Fruit fly (Drosophila melanogaster): ENCODE data around the gene Dnali1.

The Dnali1 gene

DNA sequence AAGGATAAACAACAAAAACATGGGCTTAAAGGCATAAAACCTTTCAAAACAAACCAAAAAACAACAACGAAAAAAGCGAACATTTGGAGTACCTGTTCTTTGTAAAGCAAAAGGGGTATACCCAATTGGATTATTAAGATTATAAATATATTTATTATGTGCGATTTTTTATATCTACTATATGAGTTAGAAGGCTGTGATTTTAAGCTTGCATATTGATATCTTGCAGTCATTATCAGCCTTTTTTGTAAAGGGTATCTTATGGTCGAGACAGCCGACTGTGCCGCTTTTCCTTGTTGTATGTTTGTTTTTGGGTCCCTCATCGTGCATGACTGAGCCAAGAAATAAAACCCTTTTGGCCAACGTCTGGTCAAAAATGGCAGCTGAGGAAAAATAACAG lies 20.4 kb downstream of the Dnali1 start (continued):
- no peak for TF ChIP-seq insv (GFP tag; optimal IDR thresholded peaks at IDR 0.05)
- TF ChIP-seq Fer1 (GFP tag; optimal IDR thresholded peaks at IDR 0.05) = peak; percentile 49
- TF ChIP-seq unpg (GFP tag; optimal IDR thresholded peaks at IDR 0.05) = peak; percentile 42
- no peak for TF ChIP-seq D (optimal IDR thresholded peaks at IDR 0.05)
- peak; percentile 15 for TF ChIP-seq D (GFP tag; optimal IDR thresholded peaks at IDR 0.05)
- TF ChIP-seq cas (GFP tag; IDR thresholded peaks at IDR 0.05) = no peak
- peak; percentile 22 for TF ChIP-seq CG15514 (GFP tag; optimal IDR thresholded peaks at IDR 0.05)
- no peak for TF ChIP-seq CG33557 (GFP tag; optimal IDR thresholded peaks at IDR 0.05)
- peak; percentile 76 for TF ChIP-seq lab (GFP tag; optimal IDR thresholded peaks at IDR 0.05)
- no peak for TF ChIP-seq NfI (GFP tag; optimal IDR thresholded peaks at IDR 0.05)
- peak; percentile 14; the same call in 1 of the 2 replicates for TF ChIP-seq CG32767 (GFP tag; IDR thresholded peaks at IDR 0.05)
- TF ChIP-seq CG8290 (GFP tag; optimal IDR thresholded peaks at IDR 0.05) = no peak
- no peak for TF ChIP-seq CG8290 (tag; optimal IDR thresholded peaks at IDR 0.05)
- TF ChIP-seq Sox102F (GFP tag; optimal IDR thresholded peaks at IDR 0.05) = peak; percentile 41
- TF ChIP-seq aop (GFP tag; IDR thresholded peaks at IDR 0.05) = 0 out of 2 replicates have a peak, but pooled peaks have one; percentile 4
- no peak for TF ChIP-seq Stat92E (GFP tag; optimal IDR thresholded peaks at IDR 0.05)
- TF ChIP-seq Meics (GFP tag; optimal IDR thresholded peaks at IDR 0.05) = peak; percentile 59
- TF ChIP-seq CG6813 (GFP tag; optimal IDR thresholded peaks at IDR 0.05) = peak; percentile 57
- peak; percentile 6 for TF ChIP-seq tap (tag; optimal IDR thresholded peaks at IDR 0.05)
- no peak for TF ChIP-seq Hr39 (optimal IDR thresholded peaks at IDR 0.05)
- TF ChIP-seq sens (GFP tag) = peak; percentile 84
- no peak for TF ChIP-seq mld (GFP tag; IDR thresholded peaks at IDR 0.05; ENCODE audit: partially characterized antibody)
- TF ChIP-seq ranshi (GFP tag; IDR thresholded peaks at IDR 0.05) = peak; percentile 53; the same call in 1 of the 2 replicates
- peak; percentile 69 for TF ChIP-seq gem (tag; optimal IDR thresholded peaks at IDR 0.05)
- peak; percentile 50; the same call in 1 of the 3 replicates for TF ChIP-seq zfh1 (GFP tag; IDR thresholded peaks at IDR 0.05)
- TF ChIP-seq CG11093 (GFP tag; IDR thresholded peaks at IDR 0.05) = 0 out of 3 replicates have a peak, but pooled peaks have one; percentile 24
- TF ChIP-seq lmd (GFP tag; IDR thresholded peaks at IDR 0.05) = peak; percentile 49
- TF ChIP-seq Hmr (GFP tag; optimal IDR thresholded peaks at IDR 0.05) = peak; percentile 62
- no peak for TF ChIP-seq tup (GFP tag; optimal IDR thresholded peaks at IDR 0.05)
- no peak for TF ChIP-seq Vsx1 (GFP tag; optimal IDR thresholded peaks at IDR 0.05)
- TF ChIP-seq dysf (GFP tag; IDR thresholded peaks at IDR 0.05) = peak; percentile 64
- peak; percentile 5 for TF ChIP-seq exex (tag; optimal IDR thresholded peaks at IDR 0.05)
- TF ChIP-seq jing (GFP tag; optimal IDR thresholded peaks at IDR 0.05) = no peak
- TF ChIP-seq Deaf1 (tag; optimal IDR thresholded peaks at IDR 0.05) = peak; percentile 1
- peak; percentile 32 for TF ChIP-seq Max (GFP tag; optimal IDR thresholded peaks at IDR 0.05)
- TF ChIP-seq CG6765 (GFP tag; optimal IDR thresholded peaks at IDR 0.05) = no peak
- 0 out of 2 replicates have a peak, but pooled peaks have one; percentile 18 for TF ChIP-seq CG4404 (GFP tag; IDR thresholded peaks at IDR 0.05)
- TF ChIP-seq caup (GFP tag; optimal IDR thresholded peaks at IDR 0.05; ENCODE audit: severe bottlenecking) = peak; percentile 49
- TF ChIP-seq H2.0 (GFP tag; IDR thresholded peaks at IDR 0.05) = peak; percentile 56
- TF ChIP-seq C15 (GFP tag; IDR thresholded peaks at IDR 0.05) = 0 out of 3 replicates have a peak, but pooled peaks have one; percentile 23
- peak; percentile 41; the same call in 1 of the 2 replicates for TF ChIP-seq seq (GFP tag; IDR thresholded peaks at IDR 0.05)
- peak; percentile 56 for TF ChIP-seq D19A (tag; optimal IDR thresholded peaks at IDR 0.05)
- TF ChIP-seq CG11085 (GFP tag; IDR thresholded peaks at IDR 0.05) = no peak
- TF ChIP-seq Six4 (GFP tag; optimal IDR thresholded peaks at IDR 0.05) = peak; percentile 6
- TF ChIP-seq tx (GFP tag; optimal IDR thresholded peaks at IDR 0.05) = no peak
- peak; percentile 0 for TF ChIP-seq CG12071 (GFP tag; optimal IDR thresholded peaks at IDR 0.05)
- no peak for TF ChIP-seq CG12236 (GFP tag; optimal IDR thresholded peaks at IDR 0.05)
- no peak for TF ChIP-seq CG42726 (GFP tag; IDR thresholded peaks at IDR 0.05; ENCODE audit: partially characterized antibody)
- TF ChIP-seq tgo (GFP tag; IDR thresholded peaks at IDR 0.05) = peak; percentile 52
- peak; percentile 51 for TF ChIP-seq ind (GFP tag; optimal IDR thresholded peaks at IDR 0.05)
- peak; percentile 54 for TF ChIP-seq CG9727 (GFP tag; optimal IDR thresholded peaks at IDR 0.05)

Data from whole organism, embryonic.